Fruit fly (Drosophila melanogaster): ENCODE results near the gene CG7384.

DNA sequence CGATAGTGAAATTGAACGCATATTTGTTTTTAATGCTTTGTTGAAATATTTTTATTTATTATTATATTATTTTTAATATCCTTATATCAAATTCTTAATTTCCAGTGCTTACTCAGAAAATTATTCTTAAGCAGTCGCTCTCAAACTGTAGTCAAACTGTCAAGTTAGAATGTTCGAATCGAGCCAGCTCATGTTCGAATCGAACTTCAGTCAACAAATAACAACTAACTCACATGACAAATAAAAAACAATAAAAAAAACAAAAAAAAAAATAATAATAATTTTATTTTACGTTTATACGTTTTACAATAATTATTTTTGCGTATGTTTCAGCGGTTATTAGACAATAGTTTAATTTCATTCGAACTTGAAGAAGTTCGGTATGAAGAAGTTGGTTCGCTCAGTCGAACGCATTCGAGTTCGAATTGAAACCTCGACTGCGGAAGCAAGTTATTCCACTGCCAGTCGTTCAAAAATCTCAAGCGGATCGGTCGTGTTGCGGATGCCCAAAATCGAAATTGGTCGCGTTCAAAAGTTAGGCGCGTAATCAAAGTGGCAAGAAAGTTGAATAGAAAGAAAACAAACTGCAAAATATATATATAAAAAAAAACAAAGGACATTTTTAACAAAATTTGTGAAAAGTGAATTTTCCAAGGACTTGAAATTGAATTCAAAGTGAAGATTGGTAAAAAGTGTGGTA is 34.3 kb upstream of the CG7384 start, which contains the start of gene Trim9:
- no peak for TF ChIP-seq psq (GFP tag; optimal IDR thresholded peaks at IDR 0.05)
- no peak for TF ChIP-seq Hr78 (GFP tag; optimal IDR thresholded peaks at IDR 0.05)
- TF ChIP-seq pan (optimal IDR thresholded peaks at IDR 0.05): no peak

All from whole organism, wandering third instar larva.